Worm (Caenorhabditis elegans): ENCODE measurements around the gene C05C10.5.

C05C10.5 gene

DNA sequence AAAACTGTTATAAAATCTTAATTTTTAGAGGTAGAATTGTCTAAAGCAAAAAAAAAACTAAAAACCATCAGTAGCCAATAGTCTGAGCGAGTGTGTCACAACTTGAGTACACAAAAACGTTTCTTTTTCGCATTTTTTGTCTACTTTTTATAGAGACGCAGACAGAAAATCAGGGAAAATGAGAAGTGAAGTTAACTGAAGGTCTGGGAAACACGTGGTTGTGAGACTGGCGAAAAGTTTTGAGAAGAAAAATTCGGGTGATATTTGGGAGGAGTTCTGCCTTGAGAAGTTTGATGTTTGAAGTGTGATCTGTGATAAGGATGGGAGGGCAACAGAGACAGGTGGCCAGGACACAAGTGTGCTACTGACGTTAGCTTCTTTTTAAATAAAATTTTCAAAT lies 1.2 kb upstream of the C05C10.5 start (continued):
- TF ChIP-seq dpl-1 (GFP tag; optimal IDR thresholded peaks at IDR 0.05) (peak; percentile 64), nhr-76 (tag; optimal IDR thresholded peaks at IDR 0.05) (no peak), rbr-2 (tag; optimal IDR thresholded peaks at IDR 0.05) (no peak), ztf-11 (tag; optimal IDR thresholded peaks at IDR 0.05) (no peak), ctbp-1 (GFP tag; IDR thresholded peaks at IDR 0.05) (no peak), hlh-30 (tag; optimal IDR thresholded peaks at IDR 0.05; ENCODE audit: insufficient read depth) (peak; percentile 97), arid-1 (GFP tag; conservative IDR thresholded peaks at IDR 0.05) (0 out of 2 replicates have a peak, but pooled peaks have one; percentile 24), nhr-42 (GFP tag; IDR thresholded peaks at IDR 0.05) (no peak), lin-1 (GFP tag; IDR thresholded peaks at IDR 0.05) (no peak), nhr-28 (tag; optimal IDR thresholded peaks at IDR 0.05) (peak; percentile 90)

DNA sequence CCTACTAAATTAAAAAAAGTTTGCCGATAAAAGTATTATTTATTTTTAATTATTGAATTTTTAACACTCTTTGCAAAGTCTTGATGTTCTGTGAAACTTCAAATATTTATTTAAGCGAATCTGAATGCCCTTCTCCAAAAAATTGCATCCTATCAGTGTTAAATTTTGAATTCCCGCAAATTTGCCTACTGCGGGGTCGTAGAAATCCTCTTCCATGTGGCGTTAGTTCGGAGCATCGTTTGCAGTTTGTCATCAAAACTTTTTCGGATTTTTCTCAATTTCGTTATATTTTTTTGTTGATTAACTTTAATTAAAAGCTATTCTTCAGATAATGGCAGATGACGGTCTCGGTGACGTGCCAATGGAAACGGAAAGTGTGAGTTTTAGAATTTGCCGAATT lies 1.6 kb downstream of the C05C10.5 start, which contains the start of gene ufd-3:
Gene ufd-3 (plus strand): TSS at position 324 of the 400 bp plus-strand sequence.
- TF ChIP-seq vab-7 (GFP tag; IDR thresholded peaks at IDR 0.05) (no peak), ceh-20 (GFP tag; IDR thresholded peaks at IDR 0.05) (0 out of 2 replicates have a peak, but pooled peaks have one; percentile 18), lim-7 (GFP tag; IDR thresholded peaks at IDR 0.05) (no peak), ces-1 (GFP tag; optimal IDR thresholded peaks at IDR 0.05) (no peak), duxl-1 (tag; optimal IDR thresholded peaks at IDR 0.05; ENCODE audit: poor library complexity) (peak; percentile 6), lin-38 (GFP tag; IDR thresholded peaks at IDR 0.05) (peak; percentile 76), madf-9 (GFP tag; conservative IDR thresholded peaks at IDR 0.05) (peak; percentile 61; the same call in 1 of the 2 replicates), F44E2.7 (GFP tag; IDR thresholded peaks at IDR 0.05) (no peak), lin-29 (GFP tag; IDR thresholded peaks at IDR 0.05) (no peak), mes-2 (tag; optimal IDR thresholded peaks at IDR 0.05; ENCODE audit: poor library complexity, severe bottlenecking) (peak; percentile 99), nhr-6 (tag; optimal IDR thresholded peaks at IDR 0.05) (peak; percentile 80), zfp-3 (GFP tag; conservative IDR thresholded peaks at IDR 0.05) (0 out of 2 replicates have a peak, but pooled peaks have one; percentile 52), ctbp-1 (GFP tag; IDR thresholded peaks at IDR 0.05) (0 out of 2 replicates have a peak, but pooled peaks have one; percentile 31), fkh-10 (GFP tag; optimal IDR thresholded peaks at IDR 0.05) (peak; percentile 51), R02D3.7 (tag; optimal IDR thresholded peaks at IDR 0.05) (no peak), lsy-2 (tag; optimal IDR thresholded peaks at IDR 0.05) (peak; percentile 38 to 92), egl-27 (tag; optimal IDR thresholded peaks at IDR 0.05) (no peak), ceh-44 (GFP tag; IDR thresholded peaks at IDR 0.05) (peak; percentile 22; the same call in 1 of the 2 replicates), nhr-11 (tag; optimal IDR thresholded peaks at IDR 0.05) (peak; percentile 82), cey-2 (tag; optimal IDR thresholded peaks at IDR 0.05; ENCODE audit: borderline replicate concordance, insufficient read depth) (no peak), lin-15B (tag; optimal IDR thresholded peaks at IDR 0.05) (peak; percentile 5), nhr-25 (tag; optimal IDR thresholded peaks at IDR 0.05; ENCODE audit: borderline replicate concordance, insufficient read depth) (no peak), F49E8.2 (tag; optimal IDR thresholded peaks at IDR 0.05; ENCODE audit: borderline replicate concordance) (peak; percentile 63), mep-1 (tag; optimal IDR thresholded peaks at IDR 0.05) (peak; percentile 82), daf-16 (GFP tag; optimal IDR thresholded peaks at IDR 0.05) (peak in 1 of 2 experiments; percentile 31), daf-16 (tag; optimal IDR thresholded peaks at IDR 0.05) (peak; percentile 15), Y48G9A.11 (GFP tag; IDR thresholded peaks at IDR 0.05) (peak; percentile 96), arid-1 (GFP tag; conservative IDR thresholded peaks at IDR 0.05) (0 out of 2 replicates have a peak, but pooled peaks have one; percentile 15), nhr-28 (tag; optimal IDR thresholded peaks at IDR 0.05) (peak; percentile 51), hif-1 (tag; optimal IDR thresholded peaks at IDR 0.05) (peak in 1 of 2 experiments; percentile 92), pha-4 (GFP tag; IDR thresholded peaks at IDR 0.05) (peak; percentile 46; the same call in 1 of the 2 replicates), pha-4 (tag; optimal IDR thresholded peaks at IDR 0.05) (peak; percentile 59), unc-130 (GFP tag; optimal IDR thresholded peaks at IDR 0.05) (peak; percentile 91), hlh-30 (tag; optimal IDR thresholded peaks at IDR 0.05; ENCODE audit: insufficient read depth) (peak; percentile 59), dve-1 (tag; optimal IDR thresholded peaks at IDR 0.05; ENCODE audit: insufficient read depth) (peak; percentile 70), aha-1 (tag) (peak; percentile 98), F37D6.2 (tag; optimal IDR thresholded peaks at IDR 0.05) (peak; percentile 55), unc-39 (tag; optimal IDR thresholded peaks at IDR 0.05) (no peak), zag-1 (tag; optimal IDR thresholded peaks at IDR 0.05) (no peak), ztf-7 (tag; optimal IDR thresholded peaks at IDR 0.05) (no peak), dmd-9 (GFP tag; IDR thresholded peaks at IDR 0.05) (peak; percentile 81), madf-5 (GFP tag; IDR thresholded peaks at IDR 0.05) (peak in 1 of 2 experiments; percentile 14; a peak in 1 of 4 replicates)

Data from whole organism, L4 larva.